Worm (Caenorhabditis elegans) whole organism, mixed stage, embryonic: ENCODE results near the gene nhr-61.

Experiments
- M03D4.4 ChIP-seq: sonication (generic microtip); optimal IDR thresholded peaks from 2 replicates; lab custom pipeline; 2017; ENCODE audit warnings: mild to moderate bottlenecking, missing genetic modification characterization, missing compliant biosample characterization
- bed-3 ChIP-seq: fragments of 200-800 bp; sonication (Bioruptor generic); optimal IDR thresholded peaks from 3 replicates; lab custom pipeline; 2018; ENCODE audit warnings: mild to moderate bottlenecking, missing genetic modification characterization, moderate library complexity, missing compliant biosample characterization
- blmp-1 ChIP-seq: fragments of 150-350 bp; optimal IDR thresholded peaks from 2 replicates; lab custom pipeline; 2014; ENCODE audit warnings: missing biosample characterization, missing genetic modification characterization
- ceh-39 ChIP-seq: fragments of 150-350 bp; optimal IDR thresholded peaks from 2 replicates; lab custom pipeline; 2014; ENCODE audit warnings: missing biosample characterization, missing genetic modification characterization
- ceh-43 ChIP-seq: fragments of 200-800 bp; sonication (Bioruptor generic); optimal IDR thresholded peaks from 2 replicates; lab custom pipeline; 2018; ENCODE audit warnings: mild to moderate bottlenecking, missing genetic modification characterization, moderate library complexity, missing compliant biosample characterization
- ceh-83 ChIP-seq: fragments of 200-800 bp; sonication (Bioruptor generic); optimal IDR thresholded peaks from 2 replicates; lab custom pipeline; 2018; ENCODE audit warnings: mild to moderate bottlenecking, missing genetic modification characterization, missing compliant biosample characterization
- ces-1 ChIP-seq: fragments of 150-350 bp; optimal IDR thresholded peaks from 2 replicates; lab custom pipeline; 2014; ENCODE audit warnings: missing biosample characterization, missing genetic modification reagents, missing genetic modification characterization
- drap-1 ChIP-seq: fragments of 200-800 bp; sonication (Bioruptor generic); optimal IDR thresholded peaks from 3 replicates; lab custom pipeline; 2018; ENCODE audit warnings: mild to moderate bottlenecking, missing genetic modification characterization, missing compliant biosample characterization
- elt-1 ChIP-seq: sonication (generic microtip); optimal IDR thresholded peaks from 2 replicates; lab custom pipeline; 2017; ENCODE audit warnings: missing genetic modification characterization, mild to moderate bottlenecking, missing compliant biosample characterization, antibody characterized with exemption, moderate library complexity, borderline replicate concordance; ENCODE audit not compliant: insufficient read depth
- elt-3 ChIP-seq: fragments of 150-350 bp; optimal IDR thresholded peaks from 2 replicates; lab custom pipeline; 2014; ENCODE audit warnings: missing biosample characterization, missing genetic modification characterization
- flh-1 ChIP-seq: fragments of 200-800 bp; sonication (Bioruptor generic); optimal IDR thresholded peaks from 2 replicates; lab custom pipeline; 2018; ENCODE audit warnings: mild to moderate bottlenecking, missing genetic modification characterization, moderate library complexity, missing compliant biosample characterization
- ham-2 ChIP-seq: fragments of 200-800 bp; sonication (Bioruptor generic); optimal IDR thresholded peaks from 2 replicates; lab custom pipeline; 2018; ENCODE audit warnings: mild to moderate bottlenecking, missing genetic modification characterization, missing compliant biosample characterization
- hlh-1 ChIP-seq: fragments of 150-350 bp; optimal IDR thresholded peaks from 2 replicates; lab custom pipeline; 2014; ENCODE audit warnings: missing biosample characterization, missing genetic modification reagents, missing genetic modification characterization
- lin-13 ChIP-seq: fragments of 150-350 bp; optimal IDR thresholded peaks from 2 replicates; lab custom pipeline; 2014; ENCODE audit warnings: missing biosample characterization, missing genetic modification characterization
- lin-32 ChIP-seq: fragments of 200-800 bp; sonication (Bioruptor generic); optimal IDR thresholded peaks from 2 replicates; lab custom pipeline; 2018; ENCODE audit warnings: mild to moderate bottlenecking, missing genetic modification characterization, missing compliant biosample characterization
- lsy-2 ChIP-seq: fragments of 150-350 bp; optimal IDR thresholded peaks from 2 replicates; lab custom pipeline; 2014; ENCODE audit warnings: missing biosample characterization, missing genetic modification characterization
- mab-5 ChIP-seq: fragments of 150-350 bp; optimal IDR thresholded peaks from 2 replicates; lab custom pipeline; 2014; ENCODE audit warnings: missing biosample characterization, missing genetic modification characterization
- nhr-12 ChIP-seq: fragments of 150-350 bp; optimal IDR thresholded peaks from 2 replicates; lab custom pipeline; 2014; ENCODE audit warnings: missing biosample characterization, missing genetic modification characterization
- nhr-2 ChIP-seq: fragments of 150-350 bp; optimal IDR thresholded peaks from 2 replicates; lab custom pipeline; 2014; ENCODE audit warnings: missing biosample characterization, missing genetic modification characterization
- nhr-237 ChIP-seq: fragments of 150-350 bp; optimal IDR thresholded peaks from 2 replicates; lab custom pipeline; 2014; ENCODE audit warnings: missing biosample characterization, missing genetic modification characterization
- nhr-76 ChIP-seq: sonication (generic microtip); optimal IDR thresholded peaks from 2 replicates; lab custom pipeline; 2017; ENCODE audit warnings: missing biosample characterization, missing genetic modification characterization
- pha-4 ChIP-seq: fragments of 150-350 bp; optimal IDR thresholded peaks from 2 replicates; lab custom pipeline; 2018; ENCODE audit warnings: missing biosample characterization, missing genetic modification reagents, missing genetic modification characterization
- sem-2 ChIP-seq: fragments of 200-800 bp; sonication (Bioruptor generic); optimal IDR thresholded peaks from 2 replicates; lab custom pipeline; 2018; ENCODE audit warnings: mild to moderate bottlenecking, missing genetic modification characterization, missing compliant biosample characterization
- sptf-1 ChIP-seq: sonication (generic microtip); optimal IDR thresholded peaks from 2 replicates; lab custom pipeline; 2017; ENCODE audit warnings: mild to moderate bottlenecking, missing genetic modification characterization, moderate library complexity, missing compliant biosample characterization
- tbx-8 ChIP-seq: fragments of 200-800 bp; sonication (Bioruptor generic); optimal IDR thresholded peaks from 2 replicates; lab custom pipeline; 2018; ENCODE audit warnings: mild to moderate bottlenecking, missing genetic modification characterization, moderate library complexity, missing compliant biosample characterization
- unc-120 ChIP-seq: sonication (generic microtip); optimal IDR thresholded peaks from 2 replicates; lab custom pipeline; 2017; ENCODE audit warnings: missing genetic modification characterization, missing compliant biosample characterization; ENCODE audit not compliant: poor library complexity, severe bottlenecking
- unc-39 ChIP-seq: fragments of 150-350 bp; optimal IDR thresholded peaks from 2 replicates; lab custom pipeline; 2014; ENCODE audit warnings: missing biosample characterization, missing genetic modification characterization
- unc-62 ChIP-seq: fragments of 150-350 bp; optimal IDR thresholded peaks from 2 replicates; lab custom pipeline; 2014; ENCODE audit warnings: missing biosample characterization, missing genetic modification reagents, missing genetic modification characterization
- zip-8 ChIP-seq: fragments of 150-350 bp; optimal IDR thresholded peaks from 2 replicates; lab custom pipeline; 2014; ENCODE audit warnings: missing biosample characterization, missing genetic modification characterization
- ztf-11 ChIP-seq: fragments of 150-350 bp; optimal IDR thresholded peaks from 2 replicates; lab custom pipeline; 2014; ENCODE audit warnings: missing biosample characterization, missing genetic modification characterization

nhr-61 gene

ce11 chrII:14790751-14791150, 27.6 kb downstream of the nhr-61 start, which contains the start of gene Y54E2A.10:
Y54E2A.10 (plus strand) TSS chrII:14791051.
- TF ChIP-seq flh-1 (GFP tag; lab: Kevin White, UChicago) (no peak), zip-8 (tag; lab: Kevin White, UChicago) (no peak), nhr-12 (tag; lab: Kevin White, UChicago) (no peak), ceh-83 (GFP tag; lab: Kevin White, UChicago) (no peak), lin-32 (GFP tag; lab: Kevin White, UChicago) (no peak), drap-1 (GFP tag; lab: Kevin White, UChicago) (no peak), ceh-39 (tag; lab: Kevin White, UChicago) (no peak), sptf-1 (tag; lab: Kevin White, UChicago) (no peak), unc-120 (tag; lab: Kevin White, UChicago) (no peak), M03D4.4 (no peak), pha-4 (no peak)

ce11 chrII:14785906-14786305, 32.4 kb downstream of the nhr-61 start, which contains the start of gene Y54E2A.9:
Y54E2A.9 (minus strand) TSS chrII:14786006.
- TF ChIP-seq M03D4.4 (no peak), blmp-1 (tag; lab: Kevin White, UChicago) (no peak), lin-13 (no peak), hlh-1 (tag; lab: Kevin White, UChicago) (no peak), zip-8 (tag; lab: Kevin White, UChicago) (no peak), sem-2 (no peak)

- TF ChIP-seq nhr-76 (tag; lab: Kevin White, UChicago) (no peak), flh-1 (GFP tag; lab: Kevin White, UChicago) (no peak), ceh-39 (tag; lab: Kevin White, UChicago) (no peak), ceh-83 (GFP tag; lab: Kevin White, UChicago) (no peak), mab-5 (no peak), elt-3 (tag; lab: Kevin White, UChicago) (no peak), ceh-43 (GFP tag; lab: Kevin White, UChicago) (no peak), nhr-237 (tag; lab: Kevin White, UChicago) (no peak), sptf-1 (tag; lab: Kevin White, UChicago) (no peak), drap-1 (GFP tag; lab: Kevin White, UChicago) (no peak), lsy-2 (no peak), pha-4 (no peak), lin-32 (GFP tag; lab: Kevin White, UChicago) (no peak), ham-2 (no peak)
Measured at ce11 chrII:14779851-14780250, 38.5 kb downstream of the nhr-61 start.

- TF ChIP-seq tbx-8 (GFP tag; lab: Kevin White, UChicago) (no peak), sptf-1 (tag; lab: Kevin White, UChicago) (no peak), pha-4 (no peak), ztf-11 (tag; lab: Kevin White, UChicago) (no peak), unc-62 (no peak), flh-1 (GFP tag; lab: Kevin White, UChicago) (no peak), nhr-237 (tag; lab: Kevin White, UChicago) (no peak), ham-2 (no peak), ceh-83 (GFP tag; lab: Kevin White, UChicago) (no peak), sem-2 (no peak), elt-1 (no peak), zip-8 (tag; lab: Kevin White, UChicago) (no peak), hlh-1 (tag; lab: Kevin White, UChicago) (no peak), elt-3 (tag; lab: Kevin White, UChicago) (no peak)
Measured at ce11 chrII:14778092-14778491, 40.3 kb downstream of the nhr-61 start, which contains the start of gene Y54E2A.8. Y54E2A.8 (plus strand) TSS chrII:14778345.

- no peak for TF ChIP-seq ceh-39 (tag; lab: Kevin White, UChicago)
- TF ChIP-seq ces-1 (GFP tag; lab: Kevin White, UChicago): no peak
- TF ChIP-seq unc-62: no peak
- TF ChIP-seq ceh-43 (GFP tag; lab: Kevin White, UChicago): no peak
- no peak for TF ChIP-seq flh-1 (GFP tag; lab: Kevin White, UChicago)
- no peak for TF ChIP-seq unc-120 (tag; lab: Kevin White, UChicago)
- TF ChIP-seq elt-3 (tag; lab: Kevin White, UChicago): no peak
- no peak for TF ChIP-seq lsy-2
- no peak for TF ChIP-seq nhr-237 (tag; lab: Kevin White, UChicago)
- TF ChIP-seq bed-3: no peak
- no peak for TF ChIP-seq unc-39 (tag; lab: Kevin White, UChicago)
- TF ChIP-seq nhr-2 (tag; lab: Kevin White, UChicago): no peak
- no peak for TF ChIP-seq zip-8 (tag; lab: Kevin White, UChicago)
- TF ChIP-seq nhr-12 (tag; lab: Kevin White, UChicago): no peak
Measured at ce11 chrII:14772956-14773788, 45.2 kb downstream of the nhr-61 start, which contains the start of gene Y54E2A.7. Y54E2A.7 (minus strand) TSS chrII:14773006.
